Fruit fly (Drosophila melanogaster) whole organism, pupa: Measurements from ENCODE around the gene mthl15.

Source experiments
- CG10348 ChIP-seq: fragments of 200-800 bp; sonication (Bioruptor generic); IDR thresholded peaks from 2 replicates; pipeline ENCODE4 v1.3.6; 2022; ENCODE audit warnings: missing biosample characterization, missing genetic modification characterization
- CG12605 ChIP-seq: fragments of 200-800 bp; sonication (Bioruptor generic); IDR thresholded peaks from 2 replicates; pipeline ENCODE4 v1.3.6; 2022; ENCODE audit warnings: missing biosample characterization, missing genetic modification characterization
- CG13204 ChIP-seq: fragments of 200-800 bp; sonication (Bioruptor generic); optimal IDR thresholded peaks from 2 replicates; lab custom pipeline; 2018; ENCODE audit warnings: missing biosample characterization, mild to moderate bottlenecking, missing genetic modification characterization, moderate library complexity
- CG14655 ChIP-seq: fragments of 200-800 bp; sonication (Bioruptor generic); optimal IDR thresholded peaks from 3 replicates; lab custom pipeline; 2017; ENCODE audit warnings: mild to moderate bottlenecking, missing biosample characterization, missing genetic modification reagents, missing genetic modification characterization
- CG15710 ChIP-seq: fragments of 200-800 bp; sonication (Bioruptor generic); optimal IDR thresholded peaks from 2 replicates; lab custom pipeline; 2018; ENCODE audit warnings: missing biosample characterization, mild to moderate bottlenecking, missing genetic modification characterization, moderate library complexity
- CG17806 ChIP-seq: fragments of 200-800 bp; sonication (Bioruptor generic); optimal IDR thresholded peaks from 2 replicates; lab custom pipeline; 2018; ENCODE audit warnings: missing biosample characterization, mild to moderate bottlenecking, missing genetic modification characterization, moderate library complexity
- CG32121 ChIP-seq: fragments of 200-800 bp; sonication (Bioruptor generic); IDR thresholded peaks from 2 replicates; pipeline ENCODE4 v1.3.6; 2022; ENCODE audit warnings: missing biosample characterization, missing genetic modification characterization
- CG34367 ChIP-seq: fragments of 200-800 bp; sonication (Bioruptor generic); optimal IDR thresholded peaks from 2 replicates; lab custom pipeline; 2018; ENCODE audit warnings: missing biosample characterization, mild to moderate bottlenecking, missing genetic modification characterization
- CG4496 ChIP-seq: fragments of 200-800 bp; sonication (Bioruptor generic); IDR thresholded peaks from 3 replicates; pipeline ENCODE4 v1.3.6; 2022; ENCODE audit warnings: missing biosample characterization, missing genetic modification characterization
- CG8159 ChIP-seq: fragments of 200-800 bp; sonication (Bioruptor generic); optimal IDR thresholded peaks from 3 replicates; lab custom pipeline; 2018; ENCODE audit warnings: missing biosample characterization, mild to moderate bottlenecking, missing genetic modification characterization, moderate library complexity
- CG8301 ChIP-seq: fragments of 200-800 bp; sonication (Bioruptor generic); optimal IDR thresholded peaks from 2 replicates; lab custom pipeline; 2018; ENCODE audit warnings: missing biosample characterization, mild to moderate bottlenecking, missing genetic modification characterization
- CG9948 ChIP-seq: fragments of 200-800 bp; sonication (Bioruptor generic); optimal IDR thresholded peaks from 2 replicates; lab custom pipeline; 2018; ENCODE audit warnings: missing biosample characterization, mild to moderate bottlenecking, missing genetic modification characterization, moderate library complexity
- D1 ChIP-seq: fragments of 200-800 bp; sonication (Bioruptor generic); optimal IDR thresholded peaks from 2 replicates; lab custom pipeline; 2018; ENCODE audit warnings: missing biosample characterization, mild to moderate bottlenecking, missing genetic modification characterization, moderate library complexity
- EcR ChIP-seq: fragments of 200-800 bp; sonication (Bioruptor generic); optimal IDR thresholded peaks from 3 replicates; lab custom pipeline; 2019; ENCODE audit warnings: missing biosample characterization, missing genetic modification characterization, mild to moderate bottlenecking, moderate library complexity, missing genetic modification reagents
- Ets98B ChIP-seq: fragments of 200-800 bp; sonication (Bioruptor generic); IDR thresholded peaks from 2 replicates; pipeline ENCODE4 v1.3.6; 2022; ENCODE audit warnings: missing biosample characterization, missing genetic modification characterization
- Pif1A ChIP-seq: fragments of 200-800 bp; sonication (Bioruptor generic); optimal IDR thresholded peaks from 3 replicates; lab custom pipeline; 2016; ENCODE audit warnings: missing biosample characterization, missing genetic modification characterization
- Pif1B ChIP-seq: fragments of 200-800 bp; sonication (Bioruptor generic); optimal IDR thresholded peaks from 3 replicates; lab custom pipeline; 2016; ENCODE audit warnings: missing biosample characterization, missing genetic modification characterization
- Snoo ChIP-seq: fragments of 200-800 bp; sonication (Bioruptor generic); optimal IDR thresholded peaks from 3 replicates; lab custom pipeline; 2017; ENCODE audit warnings: missing biosample characterization, mild to moderate bottlenecking, missing genetic modification characterization, inconsistent platforms
- fd96Ca ChIP-seq: fragments of 200-800 bp; sonication (Bioruptor generic); IDR thresholded peaks from 3 replicates; pipeline ENCODE4 v1.3.6; 2022; ENCODE audit warnings: missing biosample characterization, missing genetic modification characterization
- gl ChIP-seq: fragments of 200-800 bp; sonication (Bioruptor generic); optimal IDR thresholded peaks from 2 replicates; lab custom pipeline; 2018; ENCODE audit warnings: missing biosample characterization, mild to moderate bottlenecking, missing genetic modification characterization
- rn ChIP-seq: fragments of 200-800 bp; sonication (Bioruptor generic); IDR thresholded peaks from 2 replicates; pipeline ENCODE4 v1.3.6; 2022; ENCODE audit warnings: missing biosample characterization, missing genetic modification characterization

The mthl15 gene

dm6 chr2L:10237725-10238446, at the start of gene mthl15:
Gene mthl15, minus strand, starts transcription at chr2L:10238317.
- TF ChIP-seq D1 (tag; lab: Kevin White, UChicago): no peak
- TF ChIP-seq CG8159 (tag; lab: Kevin White, UChicago): no peak
- no peak for TF ChIP-seq fd96Ca (GFP tag; lab: Robert Waterston, UW)
- no peak for TF ChIP-seq EcR
- no peak for TF ChIP-seq CG34367 (tag; lab: Kevin White, UChicago)
- TF ChIP-seq CG4496 (GFP tag; lab: Robert Waterston, UW): no peak
- TF ChIP-seq CG17806 (tag; lab: Kevin White, UChicago): no peak
- no peak for TF ChIP-seq CG15710 (tag; lab: Kevin White, UChicago)
- TF ChIP-seq CG13204: no peak
- TF ChIP-seq CG32121 (GFP tag; lab: Robert Waterston, UW): no peak
- TF ChIP-seq Pif1B: no peak
- TF ChIP-seq rn (GFP tag; lab: Robert Waterston, UW): no peak
- TF ChIP-seq CG8301 (tag; lab: Kevin White, UChicago): no peak
- no peak for TF ChIP-seq CG9948
- no peak for TF ChIP-seq Pif1A (GFP tag; lab: Kevin White, UChicago)
- TF ChIP-seq gl (tag; lab: Kevin White, UChicago): no peak
- TF ChIP-seq Ets98B (GFP tag; lab: Robert Waterston, UW): no peak
- no peak for TF ChIP-seq CG10348 (GFP tag; lab: Robert Waterston, UW)
- TF ChIP-seq Snoo (tag; lab: Kevin White, UChicago): no peak

- TF ChIP-seq CG34367 (tag; lab: Kevin White, UChicago) (no peak), Pif1B (no peak), CG9948 (no peak), CG32121 (GFP tag; lab: Robert Waterston, UW) (no peak), CG12605 (GFP tag; lab: Robert Waterston, UW) (no peak), CG13204 (no peak), CG10348 (GFP tag; lab: Robert Waterston, UW) (no peak), rn (GFP tag; lab: Robert Waterston, UW) (no peak), gl (tag; lab: Kevin White, UChicago) (no peak)
Measured at dm6 chr2L:10280772-10281171, 42.7 kb upstream of the mthl15 start, which contains the start of gene CG34043. Gene CG34043, minus strand, starts transcription at chr2L:10280872.

- no peak for TF ChIP-seq Ets98B (GFP tag; lab: Robert Waterston, UW)
- TF ChIP-seq fd96Ca (GFP tag; lab: Robert Waterston, UW): no peak
- TF ChIP-seq CG12605 (GFP tag; lab: Robert Waterston, UW): no peak
- no peak for TF ChIP-seq CG9948
- no peak for TF ChIP-seq CG8301 (tag; lab: Kevin White, UChicago)
- no peak for TF ChIP-seq CG14655 (GFP tag; lab: Kevin White, UChicago)
- no peak for TF ChIP-seq CG34367 (tag; lab: Kevin White, UChicago)
- TF ChIP-seq EcR: no peak
- TF ChIP-seq Pif1A (GFP tag; lab: Kevin White, UChicago): no peak
- no peak for TF ChIP-seq D1 (tag; lab: Kevin White, UChicago)
- TF ChIP-seq CG4496 (GFP tag; lab: Robert Waterston, UW): no peak
- no peak for TF ChIP-seq rn (GFP tag; lab: Robert Waterston, UW)
- no peak for TF ChIP-seq CG8159 (tag; lab: Kevin White, UChicago)
- TF ChIP-seq CG32121 (GFP tag; lab: Robert Waterston, UW): no peak
- TF ChIP-seq Snoo (tag; lab: Kevin White, UChicago): no peak
- TF ChIP-seq CG10348 (GFP tag; lab: Robert Waterston, UW): no peak
- TF ChIP-seq gl (tag; lab: Kevin White, UChicago): no peak
Measured at dm6 chr2L:10278658-10279057, 40.5 kb upstream of the mthl15 start, which contains the start of gene Utx. Gene Utx, minus strand, starts transcription at chr2L:10278811.

- no peak for TF ChIP-seq CG4496 (GFP tag; lab: Robert Waterston, UW)
- no peak for TF ChIP-seq CG8301 (tag; lab: Kevin White, UChicago)
- TF ChIP-seq CG34367 (tag; lab: Kevin White, UChicago): no peak
- no peak for TF ChIP-seq D1 (tag; lab: Kevin White, UChicago)
- no peak for TF ChIP-seq CG14655 (GFP tag; lab: Kevin White, UChicago)
- no peak for TF ChIP-seq gl (tag; lab: Kevin White, UChicago)
- TF ChIP-seq Snoo (tag; lab: Kevin White, UChicago): no peak
- TF ChIP-seq CG17806 (tag; lab: Kevin White, UChicago): no peak
- no peak for TF ChIP-seq CG15710 (tag; lab: Kevin White, UChicago)
- TF ChIP-seq CG13204: no peak
- TF ChIP-seq fd96Ca (GFP tag; lab: Robert Waterston, UW): no peak
- TF ChIP-seq Pif1A (GFP tag; lab: Kevin White, UChicago): no peak
- no peak for TF ChIP-seq CG9948
- no peak for TF ChIP-seq CG8159 (tag; lab: Kevin White, UChicago)
Measured at dm6 chr2L:10277362-10277761, 39.2 kb upstream of the mthl15 start.

dm6 chr2L:10276846-10277245, 38.7 kb upstream of the mthl15 start:
- peak; percentile 74 for TF ChIP-seq Pif1A (GFP tag; lab: Kevin White, UChicago)
- no peak for TF ChIP-seq Snoo (tag; lab: Kevin White, UChicago)
- peak; percentile 74 for TF ChIP-seq CG4496 (GFP tag; lab: Robert Waterston, UW)
- TF ChIP-seq CG12605 (GFP tag; lab: Robert Waterston, UW): peak; percentile 19; the same call in 1 of the 2 replicates
- TF ChIP-seq CG13204: no peak
- peak; percentile 47; the same call in 1 of the 2 replicates for TF ChIP-seq rn (GFP tag; lab: Robert Waterston, UW)
- peak; percentile 27 for TF ChIP-seq CG32121 (GFP tag; lab: Robert Waterston, UW)
- TF ChIP-seq gl (tag; lab: Kevin White, UChicago): peak; percentile 5
- TF ChIP-seq CG17806 (tag; lab: Kevin White, UChicago): peak; percentile 32
- peak; percentile 46 for TF ChIP-seq Pif1B
